Worm (Caenorhabditis elegans): ENCODE data around the gene sms-2.

sms-2 gene

DNA sequence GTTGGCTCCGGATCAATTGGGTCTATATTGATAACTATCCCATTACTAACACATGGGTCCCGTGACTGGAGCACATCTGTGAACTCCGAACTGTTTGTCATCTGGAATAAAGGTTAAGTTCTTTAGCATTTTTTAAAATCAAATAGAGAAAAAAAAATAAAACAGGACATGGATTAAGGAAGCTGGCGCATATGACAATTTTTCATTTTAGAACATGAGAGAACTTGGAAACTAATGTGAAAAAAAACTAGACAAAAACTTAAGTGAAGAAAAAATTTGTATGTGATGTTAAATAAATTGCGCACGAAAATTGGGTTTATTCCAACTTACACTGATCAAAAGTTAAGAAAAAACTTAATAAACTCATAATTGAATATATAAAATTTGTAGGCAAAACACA lies at the start of gene sms-2:
sms-2 (minus strand) TSS at position 101 of the 400 bp plus-strand sequence.
- TF ChIP-seq tab-1 (GFP tag; IDR thresholded peaks at IDR 0.05), result no peak
- TF ChIP-seq ztf-23 (GFP tag; IDR thresholded peaks at IDR 0.05), result no peak
- TF ChIP-seq T22C8.4 (GFP tag; IDR thresholded peaks at IDR 0.05), result no peak
- no peak for TF ChIP-seq flt-1 (GFP tag; IDR thresholded peaks at IDR 0.05)
- TF ChIP-seq cog-1 (tag; optimal IDR thresholded peaks at IDR 0.05), result no peak
- TF ChIP-seq med-1 (GFP tag; optimal IDR thresholded peaks at IDR 0.05; ENCODE audit: insufficient read depth), result no peak
- no peak for TF ChIP-seq ztf-29 (GFP tag; IDR thresholded peaks at IDR 0.05)
- no peak for TF ChIP-seq klf-2 (GFP tag; conservative IDR thresholded peaks at IDR 0.05)
- no peak for TF ChIP-seq ref-1 (GFP tag; conservative IDR thresholded peaks at IDR 0.05)

DNA sequence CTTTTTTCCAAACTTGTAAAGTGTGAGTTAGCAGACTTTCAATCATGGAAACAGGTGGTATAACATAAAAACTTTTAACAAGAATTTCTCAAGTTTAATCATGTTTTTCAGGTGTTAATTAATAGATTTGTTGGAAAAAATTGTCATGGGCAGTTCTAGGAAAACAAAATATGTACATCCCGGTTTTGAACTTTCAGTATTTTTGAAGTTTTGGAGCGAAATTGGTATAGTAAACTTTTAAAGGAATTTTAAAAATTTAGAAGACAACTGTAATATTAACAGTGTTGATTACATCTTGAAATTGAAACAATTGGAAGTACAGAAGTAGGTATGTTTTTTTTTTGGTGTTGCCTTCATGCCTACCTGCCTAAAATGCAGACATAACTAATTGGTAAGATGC lies 46.0 kb upstream of the sms-2 start:
- no peak for TF ChIP-seq med-1 (GFP tag; optimal IDR thresholded peaks at IDR 0.05; ENCODE audit: insufficient read depth)
- TF ChIP-seq tab-1 (GFP tag; IDR thresholded peaks at IDR 0.05), result no peak
- no peak for TF ChIP-seq klf-2 (GFP tag; conservative IDR thresholded peaks at IDR 0.05)
- TF ChIP-seq ztf-29 (GFP tag; IDR thresholded peaks at IDR 0.05), result no peak
- TF ChIP-seq flt-1 (GFP tag; IDR thresholded peaks at IDR 0.05), result no peak
- TF ChIP-seq T22C8.4 (GFP tag; IDR thresholded peaks at IDR 0.05), result no peak
- TF ChIP-seq cog-1 (tag; optimal IDR thresholded peaks at IDR 0.05), result no peak
- no peak for TF ChIP-seq ref-1 (GFP tag; conservative IDR thresholded peaks at IDR 0.05)

DNA sequence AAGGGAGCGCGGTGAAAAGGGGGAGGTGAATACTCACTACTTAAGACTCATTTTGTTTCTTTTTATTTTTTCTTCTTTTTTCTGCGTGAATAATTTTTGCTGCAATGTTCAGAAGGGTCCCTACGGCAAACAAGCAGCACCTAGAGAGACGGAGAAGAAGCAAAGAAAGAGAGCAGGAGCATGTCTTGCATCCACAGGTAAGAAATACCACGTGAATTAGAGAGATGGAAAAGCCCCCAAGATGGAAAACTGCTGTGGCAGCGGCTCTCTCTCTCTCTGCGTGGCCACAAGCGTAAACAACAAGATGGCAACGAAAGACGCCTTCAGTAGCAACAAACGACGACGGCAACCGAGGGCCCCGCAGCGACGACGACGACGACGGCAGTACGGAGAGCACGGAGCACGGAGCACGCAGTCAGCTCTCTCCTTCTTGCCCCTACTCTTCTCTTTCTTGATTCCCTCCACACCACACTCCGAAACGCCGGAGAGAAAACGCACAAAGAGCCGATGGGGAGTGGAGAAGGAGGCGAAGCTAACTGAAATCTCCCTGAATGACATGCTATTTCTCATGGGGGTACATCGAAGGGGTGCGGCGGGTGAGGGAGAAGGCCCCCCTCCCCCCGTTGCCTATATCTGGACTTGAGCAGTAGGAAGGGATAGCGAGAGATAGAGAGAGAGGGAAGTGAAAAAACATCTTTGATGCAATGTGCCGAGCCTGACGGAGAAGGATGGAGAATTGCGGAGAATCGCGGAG lies 44.1 kb upstream of the sms-2 start:
- no peak for TF ChIP-seq med-1 (GFP tag; optimal IDR thresholded peaks at IDR 0.05; ENCODE audit: insufficient read depth)
- no peak for TF ChIP-seq T22C8.4 (GFP tag; IDR thresholded peaks at IDR 0.05)
- no peak for TF ChIP-seq ztf-23 (GFP tag; IDR thresholded peaks at IDR 0.05)
- peak; percentile 26; the same call in 1 of the 2 replicates for TF ChIP-seq ztf-29 (GFP tag; IDR thresholded peaks at IDR 0.05)
- TF ChIP-seq tab-1 (GFP tag; IDR thresholded peaks at IDR 0.05), result 0 out of 2 replicates have a peak, but pooled peaks have one; percentile 57
- TF ChIP-seq cog-1 (tag; optimal IDR thresholded peaks at IDR 0.05), result peak; percentile 37
- no peak for TF ChIP-seq ref-1 (GFP tag; conservative IDR thresholded peaks at IDR 0.05)
- peak; percentile 60; the same call in 1 of the 2 replicates for TF ChIP-seq flt-1 (GFP tag; IDR thresholded peaks at IDR 0.05)
- 0 out of 2 replicates have a peak, but pooled peaks have one; percentile 14 for TF ChIP-seq klf-2 (GFP tag; conservative IDR thresholded peaks at IDR 0.05)

DNA sequence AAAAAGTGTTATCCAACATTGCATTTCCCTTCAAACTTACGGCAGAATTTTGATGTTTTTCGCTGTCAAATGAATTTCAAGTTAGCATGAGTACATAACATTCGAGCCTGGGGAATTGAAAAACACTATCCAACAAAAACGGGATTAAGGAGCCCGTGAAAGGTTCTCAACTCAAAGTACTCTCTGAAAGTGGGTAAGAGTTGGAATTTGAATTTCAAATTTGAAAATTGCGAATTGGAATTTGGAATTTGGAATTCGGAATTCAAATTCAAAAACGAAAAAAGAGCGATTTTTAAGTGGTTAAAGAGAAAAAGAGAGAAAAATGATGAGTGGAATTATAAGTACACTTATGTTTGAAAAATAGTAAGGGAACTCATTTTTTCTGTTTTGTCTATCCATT lies 42.6 kb upstream of the sms-2 start, which contains the start of the genes C09E10.3 and dgk-1:
C09E10.3 (minus strand) TSS at position 101 of the 400 bp plus-strand sequence.
dgk-1 (minus strand) TSS at position 183 of the 400 bp plus-strand sequence.
- TF ChIP-seq T22C8.4 (GFP tag; IDR thresholded peaks at IDR 0.05) (no peak), flt-1 (GFP tag; IDR thresholded peaks at IDR 0.05) (no peak)

DNA sequence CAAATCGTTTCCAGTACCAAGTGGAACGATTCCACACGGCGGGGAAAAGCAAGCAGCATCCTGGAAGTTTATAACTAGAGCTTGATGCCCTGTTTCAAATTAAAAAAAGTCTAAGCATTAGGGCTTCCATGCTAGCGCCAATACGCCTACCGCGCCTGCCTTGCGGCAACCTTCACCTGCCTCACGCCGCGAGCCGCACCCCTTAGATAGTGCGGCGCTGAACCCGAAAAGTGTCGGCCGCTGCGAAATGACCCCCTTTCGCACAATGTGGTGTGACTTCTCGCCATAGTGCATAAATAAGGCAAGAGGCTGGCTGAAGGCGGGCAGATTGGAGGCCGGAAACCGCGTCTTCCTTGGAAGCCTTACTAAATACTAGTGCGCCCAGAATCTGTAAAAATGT lies 37.8 kb upstream of the sms-2 start:
- TF ChIP-seq ztf-23 (GFP tag; IDR thresholded peaks at IDR 0.05) (peak; percentile 38; the same call in 1 of the 2 replicates), T22C8.4 (GFP tag; IDR thresholded peaks at IDR 0.05) (no peak), med-1 (GFP tag; optimal IDR thresholded peaks at IDR 0.05; ENCODE audit: insufficient read depth) (no peak), ztf-29 (GFP tag; IDR thresholded peaks at IDR 0.05) (no peak), flt-1 (GFP tag; IDR thresholded peaks at IDR 0.05) (peak; percentile 39; the same call in 1 of the 2 replicates), ref-1 (GFP tag; conservative IDR thresholded peaks at IDR 0.05) (no peak), klf-2 (GFP tag; conservative IDR thresholded peaks at IDR 0.05) (no peak), cog-1 (tag; optimal IDR thresholded peaks at IDR 0.05) (no peak), tab-1 (GFP tag; IDR thresholded peaks at IDR 0.05) (no peak)

DNA sequence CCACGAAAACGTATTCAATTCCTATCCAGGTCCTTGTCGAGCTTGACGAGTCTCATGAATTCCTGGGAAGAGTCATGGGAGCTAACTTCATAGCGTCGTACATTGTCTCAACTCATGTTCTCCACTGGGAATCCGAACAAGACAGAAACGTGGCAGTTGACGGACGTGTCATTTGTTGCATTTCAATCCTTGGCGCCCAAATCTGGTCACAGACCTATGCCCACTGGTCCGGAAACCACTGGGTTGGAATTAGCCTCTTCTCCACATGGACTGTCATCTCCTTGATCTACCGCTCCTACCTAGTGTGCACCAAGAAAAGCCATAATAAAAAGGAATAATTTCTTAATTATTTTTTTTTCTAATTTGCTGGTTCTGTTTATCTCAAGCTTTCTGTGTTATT lies 33.9 kb upstream of the sms-2 start:
- no peak for TF ChIP-seq cog-1 (tag; optimal IDR thresholded peaks at IDR 0.05)
- no peak for TF ChIP-seq ref-1 (GFP tag; conservative IDR thresholded peaks at IDR 0.05)
- no peak for TF ChIP-seq ztf-29 (GFP tag; IDR thresholded peaks at IDR 0.05)
- TF ChIP-seq klf-2 (GFP tag; conservative IDR thresholded peaks at IDR 0.05), result no peak
- no peak for TF ChIP-seq tab-1 (GFP tag; IDR thresholded peaks at IDR 0.05)
- TF ChIP-seq med-1 (GFP tag; optimal IDR thresholded peaks at IDR 0.05; ENCODE audit: insufficient read depth), result no peak
- TF ChIP-seq flt-1 (GFP tag; IDR thresholded peaks at IDR 0.05), result no peak
- no peak for TF ChIP-seq ztf-23 (GFP tag; IDR thresholded peaks at IDR 0.05)
- no peak for TF ChIP-seq T22C8.4 (GFP tag; IDR thresholded peaks at IDR 0.05)

DNA sequence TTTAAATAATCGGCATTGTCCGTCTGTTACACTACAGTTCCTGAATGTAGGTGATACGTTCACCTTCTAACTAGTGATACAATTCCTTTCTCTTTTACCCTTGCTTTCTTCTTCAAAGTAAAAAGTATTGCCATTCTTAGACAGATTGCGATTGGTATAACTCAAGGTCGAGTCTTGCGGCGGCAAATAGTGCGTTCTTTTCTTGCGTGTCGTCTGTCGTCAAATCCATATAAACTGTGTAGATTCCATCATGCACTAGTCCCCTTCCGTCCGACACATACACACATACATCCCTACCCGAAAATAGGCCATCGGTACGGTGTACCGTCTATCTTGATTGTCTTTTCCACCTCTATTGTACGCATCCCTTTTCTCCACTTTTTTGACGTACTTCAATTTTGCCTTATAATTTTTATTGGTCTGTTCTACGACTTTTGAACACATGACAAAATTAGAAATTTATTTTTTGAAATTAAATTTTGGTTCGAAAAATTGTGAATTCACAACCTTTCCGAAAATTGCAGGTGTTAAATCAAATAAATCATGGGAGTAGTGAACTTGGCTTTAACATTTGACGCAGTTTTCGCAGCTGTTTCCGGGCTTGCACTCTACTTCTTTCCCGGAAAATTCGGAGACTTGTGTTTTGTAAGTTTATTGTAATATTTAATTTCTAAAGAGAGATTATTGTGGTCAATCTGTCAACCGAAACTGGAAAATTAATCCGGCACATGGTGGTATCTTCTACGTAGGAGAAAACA lies 31.7 kb upstream of the sms-2 start, which contains the start of gene C44C1.1:
C44C1.1 (plus strand) TSS at position 525 of the 758 bp plus-strand sequence.
- no peak for TF ChIP-seq ztf-29 (GFP tag; IDR thresholded peaks at IDR 0.05)
- no peak for TF ChIP-seq med-1 (GFP tag; optimal IDR thresholded peaks at IDR 0.05; ENCODE audit: insufficient read depth)
- TF ChIP-seq ztf-23 (GFP tag; IDR thresholded peaks at IDR 0.05), result no peak
- TF ChIP-seq tab-1 (GFP tag; IDR thresholded peaks at IDR 0.05), result no peak
- TF ChIP-seq klf-2 (GFP tag; conservative IDR thresholded peaks at IDR 0.05), result no peak
- TF ChIP-seq T22C8.4 (GFP tag; IDR thresholded peaks at IDR 0.05), result no peak
- no peak for TF ChIP-seq flt-1 (GFP tag; IDR thresholded peaks at IDR 0.05)
- no peak for TF ChIP-seq ref-1 (GFP tag; conservative IDR thresholded peaks at IDR 0.05)
- no peak for TF ChIP-seq cog-1 (tag; optimal IDR thresholded peaks at IDR 0.05)

DNA sequence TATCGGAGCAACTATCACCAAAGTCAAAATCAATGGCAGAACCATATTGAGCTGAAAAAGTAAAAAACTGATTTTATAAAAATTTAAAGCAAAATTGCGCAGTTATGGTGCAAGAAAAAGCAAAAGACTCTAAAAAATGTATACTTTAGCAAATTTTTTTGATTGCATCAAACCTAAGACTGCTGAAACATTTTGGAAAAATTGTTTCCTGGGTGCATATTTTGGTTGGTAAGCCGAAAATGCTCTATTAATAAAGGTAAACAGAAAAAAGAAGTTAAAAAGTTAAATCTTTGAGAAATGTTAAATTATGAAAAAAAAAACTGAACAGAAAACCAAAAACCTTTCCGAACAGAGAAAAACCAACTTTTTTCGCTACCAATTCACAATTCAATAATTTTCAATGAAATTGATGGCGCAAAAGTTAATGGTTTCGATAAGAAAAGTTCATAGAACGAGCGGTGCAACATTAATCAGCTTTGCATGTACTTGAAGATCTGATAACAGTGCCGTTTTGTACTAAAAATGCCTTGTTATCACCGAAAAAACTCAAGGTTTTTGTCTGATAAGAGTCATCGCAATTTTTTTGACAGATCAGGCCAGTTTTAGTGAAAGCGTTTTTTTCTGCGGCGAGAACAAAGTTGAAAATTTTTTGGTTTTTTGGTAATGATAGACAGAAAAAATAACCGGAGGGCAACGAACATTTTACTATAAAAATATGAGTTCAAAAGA lies 29.4 kb upstream of the sms-2 start, which contains the start of gene abhd-3.2:
abhd-3.2 (minus strand) TSS at position 51 of the 729 bp plus-strand sequence.
- TF ChIP-seq klf-2 (GFP tag; conservative IDR thresholded peaks at IDR 0.05), result no peak
- no peak for TF ChIP-seq med-1 (GFP tag; optimal IDR thresholded peaks at IDR 0.05; ENCODE audit: insufficient read depth)
- no peak for TF ChIP-seq T22C8.4 (GFP tag; IDR thresholded peaks at IDR 0.05)
- TF ChIP-seq flt-1 (GFP tag; IDR thresholded peaks at IDR 0.05), result no peak
- no peak for TF ChIP-seq ztf-23 (GFP tag; IDR thresholded peaks at IDR 0.05)
- no peak for TF ChIP-seq ref-1 (GFP tag; conservative IDR thresholded peaks at IDR 0.05)
- no peak for TF ChIP-seq tab-1 (GFP tag; IDR thresholded peaks at IDR 0.05)
- TF ChIP-seq cog-1 (tag; optimal IDR thresholded peaks at IDR 0.05), result no peak
- no peak for TF ChIP-seq ztf-29 (GFP tag; IDR thresholded peaks at IDR 0.05)

Measured in whole organism, midembryonic.